Fruit fly (Drosophila melanogaster) whole organism: ENCODE results near the gene CG3473.
A peak's percentile ranks its signal among the peaks of the same experiment; 100 is the strongest.

Source experiments
- CG8478 ChIP-seq: fragments of >200 bp; optimal IDR thresholded peaks from 2 replicates; lab custom pipeline; 2018; ENCODE audit warnings: inconsistent platforms
- Dll ChIP-seq: fragments of >200 bp; optimal IDR thresholded peaks from 2 replicates; lab custom pipeline; 2017
- EcR ChIP-seq, 2 experiments: fragments of >200 bp; optimal IDR thresholded peaks; 2 replicates each; lab custom pipeline; 2017; ENCODE audit warnings: missing biosample characterization in 2 of 2, missing genetic modification characterization in 2 of 2, missing genetic modification reagents in 2 of 2
- pan ChIP-seq: fragments of >200 bp; optimal IDR thresholded peaks from 2 replicates; lab custom pipeline; 2017
- psq ChIP-seq: fragments of >200 bp; optimal IDR thresholded peaks from 2 replicates; lab custom pipeline; 2017
- usp ChIP-seq: fragments of >200 bp; optimal IDR thresholded peaks from 2 replicates; lab custom pipeline; 2017; ENCODE audit warnings: missing biosample characterization, missing genetic modification characterization, mixed read lengths

Gene CG3473

DNA sequence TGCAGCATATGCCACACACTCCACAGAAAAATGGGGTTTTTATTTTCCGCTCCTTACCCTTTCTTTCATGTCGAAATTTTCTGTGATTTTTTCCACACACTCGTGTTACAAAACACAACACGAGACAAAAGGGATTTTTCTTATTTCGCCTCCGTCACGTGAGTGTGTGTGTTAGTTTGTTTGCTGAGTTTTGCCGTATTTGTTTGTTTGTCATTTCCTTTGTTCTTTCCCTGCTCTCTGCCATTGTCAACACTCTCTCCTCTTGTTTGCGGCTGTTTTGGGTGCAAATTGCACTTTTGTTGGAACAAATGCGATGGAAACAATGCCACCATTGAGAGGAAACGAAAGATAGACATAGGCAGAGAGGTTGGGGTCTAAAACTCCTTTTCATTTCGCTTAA is 15.9 kb upstream of the CG3473 start:
- TF ChIP-seq pan (lab: Kevin White, UChicago) (no peak), psq (lab: Kevin White, UChicago) (no peak), EcR (GFP tag; optimal IDR thresholded peaks at IDR 0.05; lab: Kevin White, UChicago) (no peak), usp (GFP tag; lab: Kevin White, UChicago) (no peak), Dll (no peak), CG8478 (lab: Kevin White, UChicago) (no peak)

DNA sequence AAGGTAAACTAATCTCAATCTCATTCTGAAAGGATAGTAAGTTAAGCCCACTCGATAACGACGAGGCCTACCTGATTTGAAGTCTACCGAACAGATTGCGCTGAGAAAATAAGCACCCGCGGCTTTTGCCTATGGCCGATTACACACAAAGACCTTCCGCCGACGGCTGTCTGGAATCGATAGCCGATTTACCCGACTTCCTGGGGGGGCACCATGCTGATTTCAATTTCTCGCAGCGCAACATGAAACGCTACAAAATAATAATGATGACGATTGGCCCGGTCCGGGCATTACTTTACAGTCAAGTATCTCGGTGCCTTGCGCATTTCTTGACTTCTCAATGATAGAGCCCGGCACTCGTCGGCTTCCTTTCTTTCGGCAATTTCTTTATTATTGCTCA is 13.6 kb upstream of the CG3473 start:
- TF ChIP-seq CG8478 (lab: Kevin White, UChicago) (no peak), Dll (no peak), pan (lab: Kevin White, UChicago) (no peak), usp (GFP tag; lab: Kevin White, UChicago) (no peak), psq (lab: Kevin White, UChicago) (no peak), EcR (GFP tag; optimal IDR thresholded peaks at IDR 0.05; lab: Kevin White, UChicago) (no peak)

DNA sequence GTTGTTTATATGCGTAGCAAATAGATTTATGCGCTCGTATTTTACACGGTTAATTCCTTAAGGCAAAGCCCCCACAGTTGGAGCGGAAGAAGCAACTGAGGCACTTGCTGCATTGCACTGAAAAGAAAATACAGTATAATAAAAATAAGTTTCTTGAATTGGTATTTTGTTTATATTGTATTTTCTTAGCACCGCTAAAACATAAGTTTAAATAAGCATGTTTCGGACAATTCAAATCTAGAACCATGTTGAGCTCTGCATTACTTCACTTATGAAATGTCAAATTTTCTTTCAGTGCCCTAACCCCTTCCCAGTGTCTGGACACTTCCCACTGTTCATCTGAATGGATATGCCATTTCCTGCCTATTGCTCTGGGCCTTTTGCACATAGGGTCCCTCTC is 11.3 kb upstream of the CG3473 start:
- TF ChIP-seq usp (GFP tag; lab: Kevin White, UChicago), result no peak
- TF ChIP-seq EcR (GFP tag; optimal IDR thresholded peaks at IDR 0.05; lab: Kevin White, UChicago), result no peak
- TF ChIP-seq Dll, result no peak
- no peak for TF ChIP-seq CG8478 (lab: Kevin White, UChicago)
- TF ChIP-seq psq (lab: Kevin White, UChicago), result no peak
- TF ChIP-seq pan (lab: Kevin White, UChicago), result no peak

DNA sequence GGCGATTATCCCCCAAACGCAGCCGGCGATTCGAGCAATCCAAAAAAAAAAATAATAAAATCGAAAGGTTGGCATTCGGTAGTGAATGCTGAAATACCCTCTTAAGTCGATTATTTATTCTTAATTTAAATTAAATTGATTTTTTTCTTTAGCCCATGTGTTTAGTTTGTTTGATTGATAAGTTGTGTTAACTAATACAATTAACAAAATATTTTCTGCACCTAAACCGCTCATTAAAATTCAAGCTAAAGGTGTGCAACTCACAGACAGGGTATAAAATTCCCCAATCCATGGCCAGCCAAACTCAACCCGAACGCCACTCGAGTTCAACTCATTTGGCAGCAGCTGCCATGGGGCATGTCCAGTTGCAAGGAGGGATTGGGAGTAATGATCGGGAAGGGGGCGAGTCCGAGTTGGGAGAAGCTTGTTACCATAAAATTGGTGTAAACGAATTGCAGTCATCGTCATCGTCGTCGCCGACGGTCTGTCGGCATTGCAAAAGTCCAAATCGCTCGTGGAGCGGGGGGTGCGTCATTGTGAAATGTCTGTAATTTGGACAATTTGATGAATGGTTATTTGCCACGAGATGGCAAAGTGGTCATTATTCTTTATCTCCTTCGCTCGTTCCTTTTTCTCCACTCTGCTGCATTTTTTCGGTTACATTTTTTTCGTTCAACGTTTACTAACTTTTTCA is 9.8 kb upstream of the CG3473 start:
- TF ChIP-seq usp (GFP tag; lab: Kevin White, UChicago), result no peak
- TF ChIP-seq Dll, result peak; percentile 91
- no peak for TF ChIP-seq EcR (GFP tag; optimal IDR thresholded peaks at IDR 0.05; lab: Kevin White, UChicago)
- TF ChIP-seq pan (lab: Kevin White, UChicago), result no peak

- no peak for TF ChIP-seq CG8478 (lab: Kevin White, UChicago)
- TF ChIP-seq pan (lab: Kevin White, UChicago), result no peak
- TF ChIP-seq EcR (GFP tag; optimal IDR thresholded peaks at IDR 0.05; lab: Kevin White, UChicago), result no peak
- TF ChIP-seq psq (lab: Kevin White, UChicago), result no peak
- TF ChIP-seq Dll, result no peak
- TF ChIP-seq usp (GFP tag; lab: Kevin White, UChicago), result no peak
These were observed 8.3 kb upstream of the CG3473 start for dm6 chr2L:14571673-14572461.

- TF ChIP-seq Dll (peak; percentile 25), psq (lab: Kevin White, UChicago) (no peak)
These were observed 7.3 kb upstream of the CG3473 start for dm6 chr2L:14570843-14571242.

- TF ChIP-seq CG8478 (lab: Kevin White, UChicago), result no peak
- no peak for TF ChIP-seq pan (lab: Kevin White, UChicago)
- no peak for TF ChIP-seq Dll
- TF ChIP-seq usp (GFP tag; lab: Kevin White, UChicago), result no peak
- TF ChIP-seq EcR (GFP tag; optimal IDR thresholded peaks at IDR 0.05; lab: Kevin White, UChicago), result no peak
- TF ChIP-seq psq (lab: Kevin White, UChicago), result no peak
These were observed 6.6 kb upstream of the CG3473 start for dm6 chr2L:14570129-14570528.

DNA sequence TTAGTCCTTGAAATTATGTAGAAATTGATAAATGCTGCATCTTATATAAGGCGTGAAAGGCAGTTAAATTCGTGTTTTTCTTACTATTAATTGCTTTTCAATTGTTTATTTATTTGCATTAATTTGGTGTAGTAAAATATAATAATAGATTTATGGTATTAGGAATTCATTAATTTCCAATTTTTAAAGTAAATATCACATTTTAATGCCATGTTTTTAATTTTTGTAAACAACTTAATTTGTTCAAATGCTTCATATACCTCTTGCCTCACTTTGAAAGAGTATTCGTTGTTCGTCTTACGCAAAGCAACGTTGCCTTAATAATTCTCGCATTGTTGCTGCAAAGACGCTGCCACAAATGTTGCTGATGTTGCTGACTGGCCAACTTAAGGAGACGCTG is 5.8 kb upstream of the CG3473 start:
- TF ChIP-seq EcR (GFP tag; optimal IDR thresholded peaks at IDR 0.05; lab: Kevin White, UChicago), result no peak

DNA sequence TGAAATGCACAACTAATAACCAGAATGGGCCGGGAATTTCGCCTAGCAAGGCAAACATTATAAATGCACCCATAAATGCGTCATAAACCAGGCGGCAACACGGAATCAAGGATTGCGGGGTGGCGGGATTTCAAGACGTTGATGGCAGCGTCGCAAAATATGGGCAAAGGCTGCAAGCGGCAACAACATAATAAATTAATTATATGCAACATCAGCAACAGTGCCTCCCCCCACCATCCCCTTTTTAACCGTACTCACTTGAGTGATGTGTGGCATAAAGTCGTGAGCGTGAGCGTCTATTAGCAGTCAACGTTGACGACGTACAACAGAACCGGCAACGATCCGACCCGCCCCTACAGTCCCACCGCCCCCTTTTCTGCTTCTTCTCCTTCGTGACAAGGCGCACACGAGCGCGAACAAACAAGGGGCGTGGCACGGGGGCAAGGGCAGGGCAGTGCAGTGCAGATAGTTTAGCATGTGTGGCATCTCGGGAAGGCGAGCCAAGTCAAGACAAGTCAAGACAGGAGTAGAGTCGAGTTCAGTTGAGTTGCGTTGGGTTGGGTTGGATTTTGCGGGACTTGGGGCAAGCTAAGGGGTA is 5.1 kb upstream of the CG3473 start:
- peak; percentile 34 for TF ChIP-seq Dll
- no peak for TF ChIP-seq EcR (GFP tag; optimal IDR thresholded peaks at IDR 0.05; lab: Kevin White, UChicago)

DNA sequence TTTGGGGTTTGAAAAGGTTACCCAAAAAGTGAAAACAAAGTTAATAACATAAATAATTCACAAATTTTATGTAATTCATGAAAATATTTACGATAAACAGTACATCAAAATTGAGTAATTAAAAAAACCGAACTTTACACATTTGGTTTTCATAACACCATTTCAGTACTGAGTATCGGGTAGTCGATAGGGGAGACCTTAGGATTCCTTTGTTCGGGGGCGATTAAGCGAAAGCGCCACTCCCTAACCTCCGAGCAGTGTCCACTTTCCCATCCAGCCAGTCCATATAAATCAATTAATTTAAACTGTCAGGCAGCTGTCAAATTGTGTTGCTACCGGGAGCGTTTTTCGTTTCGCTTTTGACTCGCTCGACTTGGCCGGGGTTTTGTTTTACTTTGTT is 1.2 kb downstream of the CG3473 start:
- no peak for TF ChIP-seq EcR (GFP tag; optimal IDR thresholded peaks at IDR 0.05; lab: Kevin White, UChicago)
- peak; percentile 68 for TF ChIP-seq pan (lab: Kevin White, UChicago)

DNA sequence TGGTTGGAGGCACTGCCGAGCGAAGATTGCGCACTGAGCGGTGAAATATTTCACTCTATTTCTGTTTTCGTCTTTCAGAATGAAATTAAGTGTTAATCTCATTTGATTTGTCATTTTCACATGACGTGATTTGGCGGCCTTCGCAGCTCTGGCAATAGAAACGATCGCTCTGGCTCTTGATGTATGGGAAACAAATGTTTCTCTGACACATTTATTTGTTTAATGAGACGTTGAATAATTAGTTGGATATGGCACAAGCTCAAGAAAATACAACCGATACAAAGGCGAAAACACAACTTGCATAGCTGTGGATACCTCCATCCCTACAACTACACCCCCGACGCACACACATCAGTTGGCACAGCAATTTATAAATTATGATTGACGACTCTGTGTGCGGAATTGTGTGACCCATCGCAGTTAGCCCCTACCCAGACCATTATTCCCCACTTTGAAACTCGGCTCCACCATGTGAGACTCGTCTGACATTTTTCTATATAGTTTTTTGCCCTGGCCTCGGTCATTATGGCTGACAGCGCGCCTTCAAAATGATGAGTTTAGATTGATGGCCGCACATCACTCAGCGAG is 4.6 kb downstream of the CG3473 start:
- no peak for TF ChIP-seq usp (GFP tag; lab: Kevin White, UChicago)
- TF ChIP-seq Dll, result no peak
- no peak for TF ChIP-seq pan (lab: Kevin White, UChicago)
- TF ChIP-seq CG8478 (lab: Kevin White, UChicago), result no peak
- no peak for TF ChIP-seq EcR (GFP tag; optimal IDR thresholded peaks at IDR 0.05; lab: Kevin White, UChicago)
- TF ChIP-seq psq (lab: Kevin White, UChicago), result no peak

- TF ChIP-seq Dll (peak; percentile 41), CG8478 (lab: Kevin White, UChicago) (no peak), pan (lab: Kevin White, UChicago) (no peak)
These were observed 5.8 kb downstream of the CG3473 start for dm6 chr2L:14557743-14558142.
